Comparison of ENCODE assay signal across 4 worm cellular contexts in genomic region chrX:13948167-13948566, ce11.
A peak's percentile ranks its signal among the peaks of the same experiment; 100 is the strongest.
TF ChIP-seq lines count a peak whose summit lies in the region.

No protein-coding gene starts in this region.

TF ChIP-seq in whole organism, L2 larva, 48 proteins besides CTCF, POLR2A, EP300 and RAD21:
- TF ChIP-seq nhr-129 (tag; optimal IDR thresholded peaks at IDR 0.05; lab: Kevin White, UChicago), result peak; percentile 0
- TF ChIP-seq nhr-21 (tag; optimal IDR thresholded peaks at IDR 0.05; lab: Kevin White, UChicago), result no peak
- no peak for TF ChIP-seq nhr-12 (tag; optimal IDR thresholded peaks at IDR 0.05; lab: Kevin White, UChicago)
- no peak for TF ChIP-seq zag-1 (tag; optimal IDR thresholded peaks at IDR 0.05; lab: Kevin White, UChicago)
TF ChIP-seq in whole organism, L2 larva: peak in this region for 1.

TF ChIP-seq in whole organism, L4 larva, 104 proteins besides CTCF, POLR2A, EP300 and RAD21:
- TF ChIP-seq nhr-48 (tag; optimal IDR thresholded peaks at IDR 0.05; lab: Kevin White, UChicago) (no peak), egl-43 (GFP tag; IDR thresholded peaks at IDR 0.05; lab: Robert Waterston, UW) (peak; percentile 65), unc-62 (GFP tag; optimal IDR thresholded peaks at IDR 0.05 in 1 of 2; lab: Kevin White, UChicago) (peak in 1 of 2 experiments; percentile 72), unc-62 (tag; optimal IDR thresholded peaks at IDR 0.05; lab: Kevin White, UChicago) (no peak), php-3 (GFP tag; IDR thresholded peaks at IDR 0.05; lab: Robert Waterston, UW) (0 out of 2 replicates have a peak, but pooled peaks have one; percentile 34), hmg-1.1 (GFP tag; IDR thresholded peaks at IDR 0.05; lab: Robert Waterston, UW) (peak; percentile 47; the same call in 1 of the 2 replicates), F49E8.2 (tag; optimal IDR thresholded peaks at IDR 0.05; lab: Kevin White, UChicago; ENCODE audit: borderline replicate concordance) (no peak), mes-2 (tag; optimal IDR thresholded peaks at IDR 0.05; lab: Kevin White, UChicago; ENCODE audit: poor library complexity, severe bottlenecking) (peak; percentile 14)
TF ChIP-seq in whole organism, L4 larva: peak in this region for 5.

TF ChIP-seq in whole organism, late embryonic, 69 proteins besides CTCF, POLR2A, EP300 and RAD21 (continues in another document):
- no peak for TF ChIP-seq lin-11 (tag; optimal IDR thresholded peaks at IDR 0.05; lab: Kevin White, UChicago)
- no peak for TF ChIP-seq hlh-13 (GFP tag; optimal IDR thresholded peaks at IDR 0.05; lab: Kevin White, UChicago)
- TF ChIP-seq odd-2 (tag; optimal IDR thresholded peaks at IDR 0.05; lab: Kevin White, UChicago), result no peak
- TF ChIP-seq ama-1 (optimal IDR thresholded peaks at IDR 0.05; lab: Kevin White, UChicago), result no peak
- TF ChIP-seq npax-4 (tag; optimal IDR thresholded peaks at IDR 0.05; lab: Kevin White, UChicago), result no peak
- TF ChIP-seq pat-9 (tag; optimal IDR thresholded peaks at IDR 0.05; lab: Kevin White, UChicago), result no peak
- TF ChIP-seq hlh-6 (tag; optimal IDR thresholded peaks at IDR 0.05; lab: Kevin White, UChicago), result no peak
- TF ChIP-seq nhr-232 (tag; optimal IDR thresholded peaks at IDR 0.05; lab: Kevin White, UChicago), result no peak
- no peak for TF ChIP-seq pag-3 (tag; optimal IDR thresholded peaks at IDR 0.05; lab: Kevin White, UChicago; ENCODE audit: borderline replicate concordance)
- peak; percentile 59 for TF ChIP-seq ceh-31 (tag; optimal IDR thresholded peaks at IDR 0.05; lab: Kevin White, UChicago)
- no peak for TF ChIP-seq hlh-15 (tag; optimal IDR thresholded peaks at IDR 0.05; lab: Kevin White, UChicago)
- TF ChIP-seq madf-2 (tag; optimal IDR thresholded peaks at IDR 0.05; lab: Kevin White, UChicago), result no peak
- no peak for TF ChIP-seq hlh-8 (tag; optimal IDR thresholded peaks at IDR 0.05; lab: Kevin White, UChicago)
- peak; percentile 18 for TF ChIP-seq unc-55 (GFP tag; optimal IDR thresholded peaks at IDR 0.05; lab: Kevin White, UChicago)
- no peak for TF ChIP-seq C08G9.2 (tag; optimal IDR thresholded peaks at IDR 0.05; lab: Kevin White, UChicago)
- TF ChIP-seq sox-2 (GFP tag; IDR thresholded peaks at IDR 0.05; lab: Robert Waterston, UW), result no peak
- no peak for TF ChIP-seq ceh-6 (GFP tag; optimal IDR thresholded peaks at IDR 0.05; lab: Kevin White, UChicago)
- TF ChIP-seq pqm-1 (tag; optimal IDR thresholded peaks at IDR 0.05; lab: Kevin White, UChicago), result no peak
- TF ChIP-seq ceh-2 (tag; optimal IDR thresholded peaks at IDR 0.05; lab: Kevin White, UChicago), result no peak
- TF ChIP-seq ceh-14 (tag; optimal IDR thresholded peaks at IDR 0.05; lab: Kevin White, UChicago), result no peak
- peak; percentile 39 for TF ChIP-seq nfya-1 (tag; optimal IDR thresholded peaks at IDR 0.05; lab: Kevin White, UChicago)
- TF ChIP-seq unc-3 (GFP tag; conservative IDR thresholded peaks at IDR 0.05; lab: Robert Waterston, UW), result no peak
- TF ChIP-seq unc-3 (tag; optimal IDR thresholded peaks at IDR 0.05; lab: Kevin White, UChicago), result no peak
- no peak for TF ChIP-seq ceh-9 (tag; optimal IDR thresholded peaks at IDR 0.05; lab: Kevin White, UChicago)
- no peak for TF ChIP-seq tbx-7 (tag; optimal IDR thresholded peaks at IDR 0.05; lab: Kevin White, UChicago)
- TF ChIP-seq ref-2 (tag; optimal IDR thresholded peaks at IDR 0.05; lab: Kevin White, UChicago), result peak; percentile 23
- TF ChIP-seq eyg-1 (tag; optimal IDR thresholded peaks at IDR 0.05; lab: Kevin White, UChicago), result no peak
- no peak for TF ChIP-seq K02D7.2 (tag; optimal IDR thresholded peaks at IDR 0.05; lab: Kevin White, UChicago)
- TF ChIP-seq ceh-24 (tag; optimal IDR thresholded peaks at IDR 0.05; lab: Kevin White, UChicago), result no peak
- TF ChIP-seq ets-4 (tag; optimal IDR thresholded peaks at IDR 0.05; lab: Kevin White, UChicago), result no peak
- TF ChIP-seq pros-1 (tag; optimal IDR thresholded peaks at IDR 0.05; lab: Kevin White, UChicago), result no peak
- TF ChIP-seq che-1 (tag; optimal IDR thresholded peaks at IDR 0.05; lab: Kevin White, UChicago), result no peak
- TF ChIP-seq pha-2 (tag; optimal IDR thresholded peaks at IDR 0.05; lab: Kevin White, UChicago), result no peak
- no peak for TF ChIP-seq fax-1 (tag; optimal IDR thresholded peaks at IDR 0.05; lab: Kevin White, UChicago)
- TF ChIP-seq Y22D7AL.16 (tag; optimal IDR thresholded peaks at IDR 0.05; lab: Kevin White, UChicago), result no peak
- no peak for TF ChIP-seq pax-1 (tag; optimal IDR thresholded peaks at IDR 0.05; lab: Kevin White, UChicago)
- TF ChIP-seq ceh-19 (GFP tag; optimal IDR thresholded peaks at IDR 0.05; lab: Kevin White, UChicago), result no peak
- no peak for TF ChIP-seq ceh-34 (tag; optimal IDR thresholded peaks at IDR 0.05; lab: Kevin White, UChicago)
- no peak for TF ChIP-seq ceh-30 (tag; optimal IDR thresholded peaks at IDR 0.05; lab: Kevin White, UChicago)
- no peak for TF ChIP-seq mec-3 (tag; optimal IDR thresholded peaks at IDR 0.05; lab: Kevin White, UChicago; ENCODE audit: borderline replicate concordance)
- no peak for TF ChIP-seq rnt-1 (tag; optimal IDR thresholded peaks at IDR 0.05; lab: Kevin White, UChicago)
- no peak for TF ChIP-seq C38D4.7 (GFP tag; optimal IDR thresholded peaks at IDR 0.05; lab: Kevin White, UChicago)

TF ChIP-seq in whole organism, mixed stage, embryonic, 35 proteins besides CTCF, POLR2A, EP300 and RAD21:
- peak; percentile 50 for TF ChIP-seq lin-32 (GFP tag; optimal IDR thresholded peaks at IDR 0.05; lab: Kevin White, UChicago)
- TF ChIP-seq nhr-2 (tag; optimal IDR thresholded peaks at IDR 0.05; lab: Kevin White, UChicago), result peak; percentile 42
- peak; percentile 38 for TF ChIP-seq sptf-1 (tag; optimal IDR thresholded peaks at IDR 0.05; lab: Kevin White, UChicago)
- TF ChIP-seq lin-13 (tag; optimal IDR thresholded peaks at IDR 0.05; lab: Kevin White, UChicago), result peak; percentile 36
- TF ChIP-seq unc-120 (tag; optimal IDR thresholded peaks at IDR 0.05; lab: Kevin White, UChicago; ENCODE audit: poor library complexity, severe bottlenecking), result peak; percentile 49
- TF ChIP-seq mep-1 (tag; optimal IDR thresholded peaks at IDR 0.05; lab: Kevin White, UChicago), result no peak
- TF ChIP-seq lsy-2 (tag; optimal IDR thresholded peaks at IDR 0.05; lab: Kevin White, UChicago), result no peak
- TF ChIP-seq bed-3 (GFP tag; optimal IDR thresholded peaks at IDR 0.05; lab: Kevin White, UChicago), result no peak
- TF ChIP-seq ces-1 (GFP tag; optimal IDR thresholded peaks at IDR 0.05; lab: Kevin White, UChicago), result peak; percentile 3
- no peak for TF ChIP-seq sem-2 (GFP tag; optimal IDR thresholded peaks at IDR 0.05; lab: Kevin White, UChicago)
- TF ChIP-seq snpc-4 (tag; optimal IDR thresholded peaks at IDR 0.05; lab: Kevin White, UChicago), result no peak
- TF ChIP-seq nhr-12 (tag; optimal IDR thresholded peaks at IDR 0.05; lab: Kevin White, UChicago), result no peak
- peak; percentile 54 for TF ChIP-seq mls-2 (tag; optimal IDR thresholded peaks at IDR 0.05; lab: Kevin White, UChicago)
- TF ChIP-seq nhr-28 (tag; optimal IDR thresholded peaks at IDR 0.05; lab: Kevin White, UChicago), result no peak
- no peak for TF ChIP-seq ceh-39 (tag; optimal IDR thresholded peaks at IDR 0.05; lab: Kevin White, UChicago)
- TF ChIP-seq cnd-1 (tag; optimal IDR thresholded peaks at IDR 0.05; lab: Kevin White, UChicago), result peak; percentile 82
- TF ChIP-seq drap-1 (GFP tag; optimal IDR thresholded peaks at IDR 0.05; lab: Kevin White, UChicago), result peak; percentile 46
- TF ChIP-seq hlh-1 (tag; optimal IDR thresholded peaks at IDR 0.05; lab: Kevin White, UChicago), result peak; percentile 35
- peak; percentile 30 for TF ChIP-seq pha-4 (tag; optimal IDR thresholded peaks at IDR 0.05; lab: Kevin White, UChicago)
- TF ChIP-seq unc-39 (tag; optimal IDR thresholded peaks at IDR 0.05; lab: Kevin White, UChicago), result no peak
